Fruit fly (Drosophila melanogaster) whole organism: ENCODE measurements around the gene CG7377.

ENCODE experiments used
- CG8478 ChIP-seq: fragments of >200 bp; optimal IDR thresholded peaks from 2 replicates; lab custom pipeline; 2018; ENCODE audit warnings: inconsistent platforms
- EcR ChIP-seq, 2 experiments: fragments of >200 bp; optimal IDR thresholded peaks; 2 replicates each; lab custom pipeline; 2017; ENCODE audit warnings: missing biosample characterization in 2 of 2, missing genetic modification characterization in 2 of 2, missing genetic modification reagents in 2 of 2
- pan ChIP-seq: fragments of >200 bp; optimal IDR thresholded peaks from 2 replicates; lab custom pipeline; 2017
- psq ChIP-seq: fragments of >200 bp; optimal IDR thresholded peaks from 2 replicates; lab custom pipeline; 2017
- usp ChIP-seq: fragments of >200 bp; optimal IDR thresholded peaks from 2 replicates; lab custom pipeline; 2017; ENCODE audit warnings: missing biosample characterization, missing genetic modification characterization, mixed read lengths

- TF ChIP-seq usp (GFP tag; lab: Kevin White, UChicago) (no peak), pan (lab: Kevin White, UChicago) (no peak), CG8478 (lab: Kevin White, UChicago) (no peak), psq (lab: Kevin White, UChicago) (no peak), EcR (GFP tag; optimal IDR thresholded peaks at IDR 0.05; lab: Kevin White, UChicago) (no peak)
Observed at dm6 chr3L:11574563-11574962, 14.9 kb upstream of the CG7377 start, which contains the start of gene CG33490.
